Worm (Caenorhabditis elegans): Measurements from ENCODE around the gene C17F4.8.

DNA sequence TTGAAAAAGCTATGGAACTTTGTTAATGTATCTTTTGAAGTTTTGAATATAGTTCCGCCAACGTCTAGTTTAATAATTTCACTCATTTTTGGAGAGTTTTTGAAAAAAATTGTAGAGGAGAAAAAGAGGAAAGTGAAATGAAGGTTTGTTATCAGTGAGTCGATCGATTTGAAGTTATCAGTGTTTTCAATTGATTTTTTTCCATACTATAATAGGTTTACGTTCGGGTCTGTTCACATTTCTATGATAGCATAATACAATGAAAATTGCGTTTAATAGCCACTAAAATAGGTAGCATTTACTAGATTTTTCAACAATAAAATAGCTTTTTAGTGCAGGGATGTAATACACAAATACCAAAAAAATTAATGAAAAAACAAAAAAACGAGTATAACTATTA, 9.4 kb downstream of the C17F4.8 start, which contains the start of gene ZC239.16:
- TF ChIP-seq pha-4 (GFP tag; IDR thresholded peaks at IDR 0.05) (no peak), pha-4 (tag; optimal IDR thresholded peaks at IDR 0.05) (no peak), madf-5 (GFP tag; IDR thresholded peaks at IDR 0.05) (no peak), nhr-11 (tag; optimal IDR thresholded peaks at IDR 0.05) (no peak), rbr-2 (tag; optimal IDR thresholded peaks at IDR 0.05) (no peak), mdl-1 (tag; optimal IDR thresholded peaks at IDR 0.05) (no peak), F10B5.3 (tag; optimal IDR thresholded peaks at IDR 0.05) (no peak), dve-1 (tag; optimal IDR thresholded peaks at IDR 0.05; ENCODE audit: insufficient read depth) (peak; percentile 23), dmd-9 (GFP tag; IDR thresholded peaks at IDR 0.05) (no peak), lin-13 (GFP tag; optimal IDR thresholded peaks at IDR 0.05) (no peak)
